Worm (Caenorhabditis elegans): ENCODE data around the gene fbxa-14.

The fbxa-14 gene

DNA sequence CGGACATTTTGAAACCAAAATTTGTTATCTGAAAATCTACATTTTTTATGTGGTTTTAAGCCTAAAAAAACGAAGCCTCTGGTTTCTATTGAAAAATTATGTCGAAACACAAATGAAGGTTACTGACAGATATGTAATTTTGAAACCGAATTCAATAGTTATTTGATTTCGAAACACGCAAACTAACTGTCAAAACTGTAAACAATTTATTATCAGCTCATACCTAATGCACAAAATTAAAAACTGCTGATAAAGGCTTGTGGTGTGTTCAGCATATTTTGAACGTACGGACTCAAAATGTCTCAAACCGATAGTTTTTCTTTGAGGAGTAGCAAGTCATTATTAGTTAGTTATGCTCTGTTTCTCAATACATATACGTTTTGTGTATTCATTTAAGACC is 18.1 kb upstream of the fbxa-14 start, which contains the start of gene fbxa-26:
Gene fbxa-26 (minus strand): TSS at position 35 of the 400 bp plus-strand sequence.
- TF ChIP-seq mep-1 (tag; optimal IDR thresholded peaks at IDR 0.05) (no peak), ceh-43 (GFP tag; optimal IDR thresholded peaks at IDR 0.05) (no peak)

DNA sequence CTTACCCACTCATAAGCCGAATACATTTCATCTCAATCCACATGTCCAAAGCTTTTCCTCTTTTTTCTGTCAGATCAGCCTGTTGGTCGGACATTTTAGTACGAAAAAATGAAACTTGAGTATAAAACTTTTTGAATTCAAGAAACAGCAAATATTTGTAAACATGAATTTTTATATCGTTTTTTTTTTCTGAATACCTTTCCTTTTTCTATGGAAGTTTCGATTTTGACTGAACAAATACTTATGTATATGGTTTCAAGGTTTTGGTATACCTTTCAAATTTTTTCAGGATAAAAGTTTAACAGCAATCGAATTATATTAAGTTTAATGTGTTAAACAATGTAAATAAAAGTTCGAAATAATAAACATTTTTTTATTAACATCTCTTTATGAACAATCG is 15.8 kb upstream of the fbxa-14 start, which contains the start of gene fbxa-5:
Gene fbxa-5 (minus strand): TSS at position 101 of the 400 bp plus-strand sequence.
- TF ChIP-seq drap-1 (GFP tag; optimal IDR thresholded peaks at IDR 0.05) (no peak), tbx-8 (GFP tag; optimal IDR thresholded peaks at IDR 0.05) (no peak), lin-13 (tag; optimal IDR thresholded peaks at IDR 0.05) (no peak), ztf-11 (tag; optimal IDR thresholded peaks at IDR 0.05) (no peak), lin-32 (GFP tag; optimal IDR thresholded peaks at IDR 0.05) (no peak), zip-8 (tag; optimal IDR thresholded peaks at IDR 0.05) (no peak), nhr-76 (tag; optimal IDR thresholded peaks at IDR 0.05) (no peak), sem-2 (GFP tag; optimal IDR thresholded peaks at IDR 0.05) (no peak)

DNA sequence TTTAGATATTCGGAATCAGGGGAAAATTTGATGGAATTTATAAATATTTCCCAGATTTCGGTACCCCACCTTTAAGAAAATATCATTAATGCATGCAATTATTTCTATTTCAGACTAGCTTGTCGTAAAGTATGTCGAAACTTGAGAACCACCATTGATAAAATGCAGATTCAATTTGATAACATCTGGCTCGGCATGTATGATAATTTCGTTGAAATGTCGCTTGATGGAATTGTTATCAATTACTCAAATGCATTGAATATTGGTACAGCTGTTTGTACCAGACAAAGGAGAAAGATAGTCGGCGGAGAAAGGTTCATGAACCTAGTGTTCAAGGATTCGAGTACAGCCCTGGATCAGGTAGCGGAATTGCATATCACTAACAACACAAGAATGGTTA is 7.5 kb upstream of the fbxa-14 start, which contains the start of gene Y82E9BL.19:
Gene Y82E9BL.19 (plus strand): TSS at position 123 of the 400 bp plus-strand sequence.
- TF ChIP-seq nhr-2 (tag; optimal IDR thresholded peaks at IDR 0.05), result no peak
- no peak for TF ChIP-seq ham-2 (GFP tag; optimal IDR thresholded peaks at IDR 0.05)
- no peak for TF ChIP-seq flh-1 (GFP tag; optimal IDR thresholded peaks at IDR 0.05)
- TF ChIP-seq snpc-4 (tag; optimal IDR thresholded peaks at IDR 0.05), result no peak
- TF ChIP-seq nhr-28 (tag; optimal IDR thresholded peaks at IDR 0.05), result no peak
- TF ChIP-seq sem-2 (GFP tag; optimal IDR thresholded peaks at IDR 0.05), result no peak
- no peak for TF ChIP-seq unc-39 (tag; optimal IDR thresholded peaks at IDR 0.05)
- TF ChIP-seq ces-1 (GFP tag; optimal IDR thresholded peaks at IDR 0.05), result no peak
- no peak for TF ChIP-seq elt-3 (tag; optimal IDR thresholded peaks at IDR 0.05)
- no peak for TF ChIP-seq ztf-11 (tag; optimal IDR thresholded peaks at IDR 0.05)

DNA sequence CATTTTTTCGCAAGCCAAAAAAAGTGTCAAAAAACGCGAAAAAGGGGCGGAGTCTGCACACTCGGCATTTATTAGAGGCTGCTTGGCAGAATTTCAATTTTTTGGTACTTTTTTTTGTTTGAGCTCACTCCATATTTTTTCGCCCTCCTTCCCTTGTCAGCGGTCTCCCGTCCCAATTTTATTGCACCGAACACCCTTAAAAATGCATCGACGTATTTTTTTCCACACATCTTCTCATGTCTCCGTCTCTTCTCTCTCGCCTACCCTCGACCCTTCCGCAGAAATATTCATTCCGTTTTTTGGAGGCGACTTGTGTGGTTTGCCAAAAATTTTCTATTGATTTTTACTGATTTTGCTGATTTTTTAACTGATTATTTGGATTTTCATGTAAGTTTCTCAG is 2.1 kb upstream of the fbxa-14 start, which contains the start of gene Y82E9BL.18:
Gene Y82E9BL.18 (plus strand): TSS at position 301 of the 400 bp plus-strand sequence.
- TF ChIP-seq sptf-1 (tag; optimal IDR thresholded peaks at IDR 0.05) (no peak), tbx-8 (GFP tag; optimal IDR thresholded peaks at IDR 0.05) (no peak), drap-1 (GFP tag; optimal IDR thresholded peaks at IDR 0.05) (no peak), nhr-76 (tag; optimal IDR thresholded peaks at IDR 0.05) (no peak), ztf-11 (tag; optimal IDR thresholded peaks at IDR 0.05) (no peak), lin-13 (tag; optimal IDR thresholded peaks at IDR 0.05) (no peak), ham-2 (GFP tag; optimal IDR thresholded peaks at IDR 0.05) (no peak), ceh-83 (GFP tag; optimal IDR thresholded peaks at IDR 0.05) (no peak), mls-2 (tag; optimal IDR thresholded peaks at IDR 0.05) (no peak)

DNA sequence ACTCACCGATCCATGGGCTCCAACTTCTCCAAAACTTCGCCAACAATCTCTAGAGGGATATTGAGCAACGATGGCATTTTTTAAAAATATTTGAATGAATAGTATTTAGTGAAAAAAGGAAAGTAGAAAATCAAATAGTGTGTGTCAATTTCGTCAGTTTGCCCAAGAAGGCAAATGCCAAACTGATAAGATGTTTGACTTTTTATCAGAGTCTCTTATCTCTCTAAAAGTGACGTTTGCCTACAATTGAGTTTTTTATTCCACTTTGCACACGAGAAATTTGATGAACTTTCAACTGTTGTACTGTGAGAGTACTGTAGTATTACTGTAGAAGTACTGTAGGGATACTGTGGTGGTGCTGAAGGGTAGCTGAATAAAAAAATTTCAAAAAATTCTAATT is 858 bp downstream of the fbxa-14 start:
- TF ChIP-seq ham-2 (GFP tag; optimal IDR thresholded peaks at IDR 0.05), result no peak
- TF ChIP-seq mls-2 (tag; optimal IDR thresholded peaks at IDR 0.05), result no peak
- TF ChIP-seq nhr-28 (tag; optimal IDR thresholded peaks at IDR 0.05), result no peak
- TF ChIP-seq nhr-237 (tag; optimal IDR thresholded peaks at IDR 0.05), result no peak
- TF ChIP-seq ztf-11 (tag; optimal IDR thresholded peaks at IDR 0.05), result no peak
- no peak for TF ChIP-seq hlh-1 (tag; optimal IDR thresholded peaks at IDR 0.05)
- no peak for TF ChIP-seq bed-3 (GFP tag; optimal IDR thresholded peaks at IDR 0.05)
- no peak for TF ChIP-seq elt-3 (tag; optimal IDR thresholded peaks at IDR 0.05)
- no peak for TF ChIP-seq cnd-1 (tag; optimal IDR thresholded peaks at IDR 0.05)

DNA sequence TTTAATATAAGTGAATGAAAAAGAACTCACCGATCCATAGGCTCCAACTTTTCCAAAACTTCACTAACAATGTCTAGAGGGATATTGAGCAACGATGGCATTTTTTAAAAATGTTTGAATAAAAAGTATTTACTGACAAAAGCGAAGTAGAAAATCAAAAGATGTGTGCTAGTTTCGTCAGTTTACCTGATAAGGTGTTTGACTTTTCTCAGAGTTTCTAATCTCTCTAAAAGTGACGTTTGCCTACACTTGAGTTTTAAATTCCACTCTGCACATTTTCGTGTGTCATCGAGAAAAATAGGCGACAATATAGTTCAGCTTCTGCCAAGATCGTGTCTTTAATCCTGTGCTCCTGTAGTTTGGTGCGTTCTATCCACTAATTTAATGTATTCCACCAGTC is 2.9 kb downstream of the fbxa-14 start, which contains the start of gene fbxa-15:
Gene fbxa-15 (minus strand): TSS at position 101 of the 400 bp plus-strand sequence.
- no peak for TF ChIP-seq ceh-43 (GFP tag; optimal IDR thresholded peaks at IDR 0.05)

DNA sequence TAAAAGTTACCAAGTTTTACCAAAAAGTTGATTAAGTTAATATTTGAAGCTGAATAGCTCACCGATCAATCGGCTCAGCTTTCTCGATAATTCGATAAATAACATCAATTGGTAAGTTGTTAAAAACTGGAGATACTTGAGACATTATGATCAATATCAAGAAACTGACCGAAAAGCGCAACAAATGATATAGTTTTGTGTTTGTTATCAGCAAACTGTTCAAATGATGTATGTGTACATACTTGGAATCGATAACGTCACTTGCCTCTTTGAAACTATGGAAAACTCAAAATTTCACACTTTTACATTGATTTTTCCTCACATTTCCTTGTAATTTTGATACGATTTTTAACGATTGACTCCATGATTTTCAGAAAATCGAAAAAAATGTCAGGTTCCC is 9.4 kb downstream of the fbxa-14 start, which contains the start of the genes fbxa-80 and fbxa-19:
Gene fbxa-80 (minus strand): TSS at position 173 of the 400 bp plus-strand sequence.
Gene fbxa-19 (plus strand): TSS at position 364 of the 400 bp plus-strand sequence.
- TF ChIP-seq ceh-39 (tag; optimal IDR thresholded peaks at IDR 0.05) (no peak), nhr-76 (tag; optimal IDR thresholded peaks at IDR 0.05) (no peak), nhr-12 (tag; optimal IDR thresholded peaks at IDR 0.05) (no peak)

Data from whole organism, mixed stage, embryonic.